Worm (Caenorhabditis elegans) whole organism, L1 larva: Measurements from ENCODE around the gene pnn-1.

ENCODE experiments used
- C04F5.9 ChIP-seq: sonication (generic microtip); optimal IDR thresholded peaks from 2 replicates; lab custom pipeline; 2016; ENCODE audit warnings: missing genetic modification characterization, missing compliant biosample characterization
- C16A3.4 ChIP-seq: fragments of 150-350 bp; optimal IDR thresholded peaks from 2 replicates; lab custom pipeline; 2014; ENCODE audit warnings: missing biosample characterization, missing genetic modification characterization
- Y116A8C.19 ChIP-seq: sonication (generic microtip); optimal IDR thresholded peaks from 2 replicates; lab custom pipeline; 2016; ENCODE audit warnings: missing compliant biosample characterization, missing genetic modification characterization, borderline replicate concordance
- aha-1 ChIP-seq: fragments of 150-350 bp; optimal IDR thresholded peaks from 2 replicates; lab custom pipeline; 2014; ENCODE audit warnings: missing biosample characterization, missing genetic modification characterization
- aly-2 ChIP-seq: fragments of 150-350 bp; optimal IDR thresholded peaks from 2 replicates; lab custom pipeline; 2014; ENCODE audit warnings: missing biosample characterization, missing genetic modification characterization
- ama-1 ChIP-seq: fragments of 150-350 bp; optimal IDR thresholded peaks from 2 replicates; lab custom pipeline; 2014
- ceh-63 ChIP-seq: fragments of 200-800 bp; sonication (Bioruptor generic); optimal IDR thresholded peaks from 2 replicates; lab custom pipeline; 2018; ENCODE audit warnings: mild to moderate bottlenecking, missing genetic modification characterization, missing compliant biosample characterization
- ceh-82 ChIP-seq, 3 experiments: fragments of 150-350 bp in 1 of 3; sonication (generic microtip) in 2 of 3; optimal IDR thresholded peaks; 2 replicates each; lab custom pipeline; 2014 to 2017; ENCODE audit warnings: missing biosample characterization in 3 of 3, missing genetic modification characterization in 3 of 3
- ceh-88 ChIP-seq: fragments of 200-800 bp; sonication (Bioruptor generic); IDR thresholded peaks from 2 replicates; pipeline ENCODE4 v1.3.6; 2022; ENCODE audit warnings: missing genetic modification characterization, missing compliant biosample characterization
- ceh-90 ChIP-seq: sonication (generic microtip); optimal IDR thresholded peaks from 2 replicates; lab custom pipeline; 2016; ENCODE audit warnings: missing genetic modification characterization, missing compliant biosample characterization
- ces-1 ChIP-seq: fragments of 150-350 bp; optimal IDR thresholded peaks from 2 replicates; lab custom pipeline; 2014; ENCODE audit warnings: missing biosample characterization, missing genetic modification reagents, missing genetic modification characterization
- dpl-1 ChIP-seq, 3 experiments: fragments of 150-350 bp in 2 of 3; sonication (generic microtip) in 1 of 3; optimal IDR thresholded peaks; 2 replicates each; lab custom pipeline; 2014 to 2017; ENCODE audit warnings: missing biosample characterization in 3 of 3, missing genetic modification characterization in 3 of 3, missing genetic modification reagents in 3 of 3
- efl-1 ChIP-seq, 4 experiments: fragments of 150-350 bp; optimal IDR thresholded peaks in 3 of 4; peaks in 1 of 4; 1 replicate in 1 of 4; 2 replicates in 3 of 4; lab custom pipeline; 2014; ENCODE audit warnings: missing biosample characterization in 2 of 4, missing genetic modification characterization in 2 of 4, missing genetic modification reagents in 2 of 4
- efl-3 ChIP-seq: fragments of 200-800 bp; sonication (Bioruptor generic); optimal IDR thresholded peaks from 2 replicates; lab custom pipeline; 2018; ENCODE audit warnings: mild to moderate bottlenecking, missing genetic modification characterization, missing compliant biosample characterization
- egl-13 ChIP-seq: sonication (generic microtip); optimal IDR thresholded peaks from 2 replicates; lab custom pipeline; 2016; ENCODE audit warnings: missing genotype, missing genetic modification reagents, missing genetic modification characterization, missing compliant biosample characterization
- ets-5 ChIP-seq: fragments of 200-800 bp; sonication (Bioruptor generic); IDR thresholded peaks from 2 replicates; pipeline ENCODE4 v1.3.6; 2022; ENCODE audit warnings: missing genetic modification characterization, missing compliant biosample characterization
- fkh-10 ChIP-seq: sonication (generic microtip); optimal IDR thresholded peaks from 2 replicates; lab custom pipeline; 2017; ENCODE audit warnings: missing biosample characterization, missing genetic modification reagents, missing genetic modification characterization
- fkh-4 ChIP-seq: sonication (generic microtip); optimal IDR thresholded peaks from 2 replicates; lab custom pipeline; 2016; ENCODE audit warnings: missing compliant biosample characterization, missing genetic modification characterization, borderline replicate concordance
- fkh-8 ChIP-seq: sonication (generic microtip); optimal IDR thresholded peaks from 2 replicates; lab custom pipeline; 2016; ENCODE audit warnings: mild to moderate bottlenecking, missing genetic modification characterization, missing compliant biosample characterization
- fos-1 ChIP-seq: fragments of 150-350 bp; optimal IDR thresholded peaks from 2 replicates; lab custom pipeline; 2014; ENCODE audit warnings: missing biosample characterization, missing genetic modification characterization
- grh-1 ChIP-seq: fragments of 200-800 bp; sonication (Bioruptor generic); IDR thresholded peaks from 2 replicates; pipeline ENCODE4 v1.3.6; 2022; ENCODE audit warnings: missing genetic modification reagents, missing genetic modification characterization, missing compliant biosample characterization
- hlh-4 ChIP-seq: sonication (generic microtip); optimal IDR thresholded peaks from 2 replicates; lab custom pipeline; 2016; ENCODE audit warnings: mild to moderate bottlenecking, missing genetic modification characterization, missing compliant biosample characterization
- irx-1 ChIP-seq: sonication (generic microtip); optimal IDR thresholded peaks from 2 replicates; lab custom pipeline; 2016; ENCODE audit warnings: missing genetic modification characterization, missing compliant biosample characterization
- isw-1 ChIP-seq: fragments of 200-800 bp; sonication (Bioruptor generic); IDR thresholded peaks from 2 replicates; pipeline ENCODE4 v1.3.6; 2022; ENCODE audit warnings: missing genetic modification characterization, missing compliant biosample characterization
- lin-13 ChIP-seq: fragments of 150-350 bp; optimal IDR thresholded peaks from 2 replicates; lab custom pipeline; 2014; ENCODE audit warnings: missing biosample characterization, missing genetic modification reagents, missing genetic modification characterization
- lin-14 ChIP-seq: fragments of 200-800 bp; sonication (Bioruptor generic); optimal IDR thresholded peaks from 2 replicates; lab custom pipeline; 2018; ENCODE audit warnings: mild to moderate bottlenecking, missing genetic modification characterization, moderate library complexity, missing compliant biosample characterization
- lin-15B ChIP-seq: fragments of 150-350 bp; sonication (generic microtip); optimal IDR thresholded peaks from 3 replicates; lab custom pipeline; 2014; ENCODE audit warnings: missing biosample characterization, missing genetic modification characterization
- lin-35 ChIP-seq, 2 experiments: fragments of 150-350 bp; optimal IDR thresholded peaks; 2 replicates each; lab custom pipeline; 2014; ENCODE audit warnings: missing biosample characterization in 2 of 2, missing genetic modification characterization in 2 of 2, missing genetic modification reagents in 2 of 2
- lin-39 ChIP-seq: fragments of 150-350 bp; optimal IDR thresholded peaks from 2 replicates; lab custom pipeline; 2014; ENCODE audit warnings: missing biosample characterization, missing genetic modification reagents, missing genetic modification characterization
- lir-3 ChIP-seq: sonication (generic microtip); optimal IDR thresholded peaks from 2 replicates; lab custom pipeline; 2016; ENCODE audit warnings: mild to moderate bottlenecking, missing genetic modification characterization, moderate library complexity, missing compliant biosample characterization; ENCODE audit not compliant: poor library complexity
- mab-9 ChIP-seq: fragments of 200-800 bp; sonication (Bioruptor generic); IDR thresholded peaks from 2 replicates; pipeline ENCODE4 v1.3.6; 2022; ENCODE audit warnings: missing genetic modification reagents, missing genetic modification characterization, missing compliant biosample characterization
- nhr-11 ChIP-seq: fragments of 150-350 bp; optimal IDR thresholded peaks from 2 replicates; lab custom pipeline; 2014; ENCODE audit warnings: missing biosample characterization, missing genetic modification characterization
- nhr-12 ChIP-seq: sonication (generic microtip); optimal IDR thresholded peaks from 2 replicates; lab custom pipeline; 2017; ENCODE audit warnings: missing biosample characterization, missing genetic modification characterization
- nhr-19 ChIP-seq: fragments of 200-800 bp; sonication (Bioruptor generic); conservative IDR thresholded peaks from 2 replicates; pipeline ENCODE4 v1.3.6; 2022; ENCODE audit warnings: missing genetic modification characterization, missing compliant biosample characterization
- nhr-237 ChIP-seq: fragments of 150-350 bp; optimal IDR thresholded peaks from 2 replicates; lab custom pipeline; 2014; ENCODE audit warnings: missing biosample characterization, missing genetic modification characterization
- nhr-28 ChIP-seq: fragments of 150-350 bp; optimal IDR thresholded peaks from 2 replicates; lab custom pipeline; 2014; ENCODE audit warnings: missing biosample characterization, missing genetic modification characterization
- nhr-85 ChIP-seq: sonication (generic microtip); peaks from one replicate; lab custom pipeline; 2016; ENCODE audit warnings: missing genetic modification characterization, inconsistent platforms, missing compliant biosample characterization
- nhr-90 ChIP-seq: sonication (generic microtip); optimal IDR thresholded peaks from 2 replicates; lab custom pipeline; 2016; ENCODE audit warnings: mild to moderate bottlenecking, missing genetic modification characterization, missing compliant biosample characterization; ENCODE audit not compliant: poor library complexity
- snpc-4 ChIP-seq: fragments of 150-350 bp; optimal IDR thresholded peaks from 2 replicates; lab custom pipeline; 2014; ENCODE audit warnings: missing biosample characterization, missing genetic modification characterization
- sox-4 ChIP-seq: sonication (generic microtip); optimal IDR thresholded peaks from 2 replicates; lab custom pipeline; 2016; ENCODE audit warnings: missing genetic modification characterization, missing compliant biosample characterization
- sptf-1 ChIP-seq: fragments of 150-350 bp; optimal IDR thresholded peaks from 2 replicates; lab custom pipeline; 2014; ENCODE audit warnings: missing biosample characterization, missing genetic modification characterization
- sup-37 ChIP-seq: fragments of 200-800 bp; sonication (Bioruptor generic); optimal IDR thresholded peaks from 2 replicates; lab custom pipeline; 2018; ENCODE audit warnings: mild to moderate bottlenecking, missing genetic modification characterization, missing compliant biosample characterization
- swsn-7 ChIP-seq: sonication (generic microtip); optimal IDR thresholded peaks from 2 replicates; lab custom pipeline; 2016; ENCODE audit warnings: missing genetic modification characterization, missing compliant biosample characterization
- tbx-2 ChIP-seq: sonication (generic microtip); optimal IDR thresholded peaks from 2 replicates; lab custom pipeline; 2016; ENCODE audit warnings: missing genetic modification characterization, missing compliant biosample characterization
- tlp-1 ChIP-seq: fragments of 150-350 bp; optimal IDR thresholded peaks from 2 replicates; lab custom pipeline; 2014; ENCODE audit warnings: missing biosample characterization, missing genetic modification characterization
- unc-130 ChIP-seq: fragments of 150-350 bp; optimal IDR thresholded peaks from 2 replicates; lab custom pipeline; 2017; ENCODE audit warnings: missing biosample characterization, missing genetic modification characterization, inconsistent platforms
- unc-62 ChIP-seq: fragments of 150-350 bp; optimal IDR thresholded peaks from 2 replicates; lab custom pipeline; 2014; ENCODE audit warnings: missing biosample characterization, missing genetic modification reagents, missing genetic modification characterization
- unc-86 ChIP-seq: sonication (generic microtip); optimal IDR thresholded peaks from 2 replicates; lab custom pipeline; 2016; ENCODE audit warnings: missing genetic modification characterization, missing compliant biosample characterization
- unc-98 ChIP-seq: fragments of 200-800 bp; sonication (Bioruptor generic); IDR thresholded peaks from 2 replicates; pipeline ENCODE4 v1.3.6; 2022; ENCODE audit warnings: missing genetic modification characterization, missing compliant biosample characterization
- vab-15 ChIP-seq: sonication (generic microtip); optimal IDR thresholded peaks from 2 replicates; lab custom pipeline; 2017; ENCODE audit warnings: missing genotype, mild to moderate bottlenecking, missing genetic modification characterization, missing compliant biosample characterization
- zip-4 ChIP-seq: fragments of 200-800 bp; sonication (Bioruptor generic); optimal IDR thresholded peaks from 2 replicates; lab custom pipeline; 2018; ENCODE audit warnings: mild to moderate bottlenecking, missing genetic modification characterization, moderate library complexity, missing compliant biosample characterization
- ztf-11 ChIP-seq, 2 experiments: sonication (generic microtip); optimal IDR thresholded peaks; 2 replicates each; lab custom pipeline; 2016 to 2017; ENCODE audit warnings: missing genetic modification characterization in 2 of 2, missing biosample characterization in 1 of 2, missing compliant biosample characterization in 1 of 2
- ztf-4 ChIP-seq: fragments of 150-350 bp; optimal IDR thresholded peaks from 2 replicates; lab custom pipeline; 2014; ENCODE audit warnings: missing biosample characterization, missing genetic modification characterization

Gene pnn-1

ce11 chrV:12970575-12971160 lies at the start of gene pnn-1:
Gene pnn-1 (plus strand): TSS chrV:12971110.
- TF ChIP-seq ama-1 (no peak), ztf-4 (no peak), lin-15B (tag; lab: Kevin White, UChicago) (no peak), ceh-90 (tag; lab: Kevin White, UChicago) (no peak), tbx-2 (tag; lab: Kevin White, UChicago) (peak; percentile 12), efl-1 (optimal IDR thresholded peaks at IDR 0.05; lab: Kevin White, UChicago) (peak; percentile 40 to 58), efl-1 (GFP tag; optimal IDR thresholded peaks at IDR 0.05 in 1 of 2; lab: Kevin White, UChicago) (peak; percentile 49 to 95), egl-13 (tag; lab: Kevin White, UChicago) (no peak), fkh-4 (tag; lab: Kevin White, UChicago) (no peak), lin-14 (GFP tag; lab: Kevin White, UChicago) (peak; percentile 37), unc-98 (GFP tag; lab: Robert Waterston, UW) (no peak), tlp-1 (no peak), C16A3.4 (tag; lab: Kevin White, UChicago) (peak; percentile 44), snpc-4 (tag; lab: Kevin White, UChicago) (no peak), grh-1 (GFP tag; lab: Robert Waterston, UW) (no peak), sptf-1 (tag; lab: Kevin White, UChicago) (no peak), ceh-63 (GFP tag; lab: Kevin White, UChicago) (no peak), unc-130 (tag; lab: Kevin White, UChicago) (no peak), sox-4 (tag; lab: Kevin White, UChicago) (no peak), lin-13 (no peak), zip-4 (GFP tag; lab: Kevin White, UChicago) (no peak), fos-1 (tag; lab: Kevin White, UChicago) (no peak), swsn-7 (no peak), lin-39 (tag; lab: Kevin White, UChicago) (no peak), aha-1 (tag; lab: Kevin White, UChicago) (no peak), nhr-237 (tag; lab: Kevin White, UChicago) (no peak), nhr-28 (tag; lab: Kevin White, UChicago) (no peak), fkh-8 (tag; lab: Kevin White, UChicago) (no peak), nhr-11 (no peak), ztf-11 (tag; optimal IDR thresholded peaks at IDR 0.05; lab: Kevin White, UChicago) (no peak), nhr-85 (tag; lab: Kevin White, UChicago) (no peak), efl-3 (GFP tag; lab: Kevin White, UChicago) (no peak), lir-3 (tag; lab: Kevin White, UChicago) (no peak), lin-35 (GFP tag; optimal IDR thresholded peaks at IDR 0.05; lab: Kevin White, UChicago) (peak; percentile 28 to 63), dpl-1 (GFP tag; optimal IDR thresholded peaks at IDR 0.05; lab: Kevin White, UChicago) (peak; percentile 29 to 69 (median 63)), ces-1 (GFP tag; lab: Kevin White, UChicago) (no peak), ets-5 (no peak), Y116A8C.19 (tag; lab: Kevin White, UChicago) (no peak), nhr-90 (tag; lab: Kevin White, UChicago) (no peak), ceh-82 (tag; optimal IDR thresholded peaks at IDR 0.05; lab: Kevin White, UChicago) (no peak), nhr-12 (tag; lab: Kevin White, UChicago) (no peak), vab-15 (no peak), unc-86 (tag; lab: Kevin White, UChicago) (no peak), hlh-4 (tag; lab: Kevin White, UChicago) (no peak), unc-62 (GFP tag; lab: Kevin White, UChicago) (no peak), aly-2 (tag; lab: Kevin White, UChicago) (no peak), sup-37 (GFP tag; lab: Kevin White, UChicago) (no peak), mab-9 (GFP tag; lab: Robert Waterston, UW) (no peak), irx-1 (tag; lab: Kevin White, UChicago) (no peak), ceh-88 (GFP tag; lab: Robert Waterston, UW) (no peak), nhr-19 (GFP tag; lab: Robert Waterston, UW) (no peak), fkh-10 (GFP tag; lab: Kevin White, UChicago) (no peak), C04F5.9 (tag; lab: Kevin White, UChicago) (no peak), isw-1 (GFP tag; lab: Robert Waterston, UW) (no peak)
